Fruit fly (Drosophila melanogaster) whole organism, embryonic: Measurements from ENCODE around the gene CG43750.

Experiments
- B-H2 ChIP-seq: fragments of 200-800 bp; sonication (Bioruptor generic); optimal IDR thresholded peaks from 2 replicates; lab custom pipeline; 2018; ENCODE audit warnings: missing biosample characterization, mild to moderate bottlenecking, missing genetic modification characterization
- Bdp1 ChIP-seq: fragments of 200-800 bp; sonication (Bioruptor generic); optimal IDR thresholded peaks from 3 replicates; lab custom pipeline; 2016; ENCODE audit warnings: missing biosample characterization, missing genetic modification characterization
- CG10366 ChIP-seq: fragments of 200-800 bp; sonication (Bioruptor generic); IDR thresholded peaks from 2 replicates; pipeline ENCODE4 v1.3.6; 2022; ENCODE audit warnings: missing biosample characterization, missing genetic modification characterization
- CG10979 ChIP-seq: fragments of 200-800 bp; sonication (Bioruptor generic); optimal IDR thresholded peaks from 2 replicates; lab custom pipeline; 2018; ENCODE audit warnings: missing biosample characterization, mild to moderate bottlenecking, missing genetic modification characterization, moderate library complexity
- CG11398 ChIP-seq: fragments of 200-800 bp; sonication (Bioruptor generic); optimal IDR thresholded peaks from 2 replicates; lab custom pipeline; 2016; ENCODE audit warnings: missing biosample characterization, missing genetic modification characterization
- CG12104 ChIP-seq: fragments of 200-800 bp; sonication (Bioruptor generic); optimal IDR thresholded peaks from 3 replicates; lab custom pipeline; 2016; ENCODE audit warnings: missing biosample characterization, missing genetic modification characterization
- CG13424 ChIP-seq: fragments of 200-800 bp; sonication (Bioruptor generic); optimal IDR thresholded peaks from 2 replicates; lab custom pipeline; 2019; ENCODE audit warnings: missing biosample characterization, mild to moderate bottlenecking, missing genetic modification characterization, moderate library complexity
- CG14441 ChIP-seq: fragments of 200-800 bp; sonication (Bioruptor generic); IDR thresholded peaks from 2 replicates; pipeline ENCODE4 v1.3.6; 2022; ENCODE audit warnings: missing biosample characterization, missing genetic modification characterization
- CG15514 ChIP-seq: fragments of 200-800 bp; sonication (Bioruptor generic); optimal IDR thresholded peaks from 3 replicates; lab custom pipeline; 2017; ENCODE audit warnings: missing biosample characterization, missing genetic modification characterization, mild to moderate bottlenecking, moderate library complexity, missing genetic modification reagents
- CG1603 ChIP-seq: fragments of 200-800 bp; sonication (Bioruptor generic); optimal IDR thresholded peaks from 2 replicates; lab custom pipeline; 2019; ENCODE audit warnings: missing biosample characterization, mild to moderate bottlenecking, missing genetic modification characterization, moderate library complexity
- CG17612 ChIP-seq: fragments of 200-800 bp; sonication (Bioruptor generic); IDR thresholded peaks from 2 replicates; pipeline ENCODE4 v1.3.6; 2022; ENCODE audit warnings: missing biosample characterization, missing genetic modification characterization
- CG2120 ChIP-seq: fragments of 200-800 bp; sonication (Bioruptor generic); optimal IDR thresholded peaks from 3 replicates; lab custom pipeline; 2016; ENCODE audit warnings: missing biosample characterization, missing genetic modification characterization
- CG2129 ChIP-seq: fragments of 200-800 bp; sonication (Bioruptor generic); IDR thresholded peaks from 2 replicates; pipeline ENCODE4 v1.3.6; 2022; ENCODE audit warnings: missing biosample characterization, missing genetic modification characterization; ENCODE audit not compliant: partially characterized antibody
- CG31388 ChIP-seq: fragments of 200-800 bp; sonication (Bioruptor generic); optimal IDR thresholded peaks from 2 replicates; lab custom pipeline; 2016; ENCODE audit warnings: missing biosample characterization, missing genetic modification characterization
- CG4424 ChIP-seq: fragments of 200-800 bp; sonication (Bioruptor generic); optimal IDR thresholded peaks from 3 replicates; lab custom pipeline; 2016; ENCODE audit warnings: missing biosample characterization, missing genetic modification characterization
- CG7987 ChIP-seq: fragments of 200-800 bp; sonication (Bioruptor generic); optimal IDR thresholded peaks from 2 replicates; lab custom pipeline; 2018; ENCODE audit warnings: missing biosample characterization, mild to moderate bottlenecking, missing genetic modification characterization, moderate library complexity
- CG8388 ChIP-seq: fragments of 200-800 bp; sonication (Bioruptor generic); optimal IDR thresholded peaks from 2 replicates; lab custom pipeline; 2019; ENCODE audit warnings: missing biosample characterization, mild to moderate bottlenecking, missing genetic modification characterization, moderate library complexity
- D19B ChIP-seq: fragments of 200-800 bp; sonication (Bioruptor generic); optimal IDR thresholded peaks from 2 replicates; lab custom pipeline; 2017; ENCODE audit warnings: missing biosample characterization, mild to moderate bottlenecking, missing genetic modification characterization
- Drgx ChIP-seq: fragments of 200-800 bp; sonication (Bioruptor generic); IDR thresholded peaks from 2 replicates; pipeline ENCODE4 v1.3.6; 2022; ENCODE audit warnings: missing biosample characterization, missing genetic modification characterization
- E2f2 ChIP-seq: fragments of 200-800 bp; sonication (Bioruptor generic); IDR thresholded peaks from 2 replicates; pipeline ENCODE4 v1.3.6; 2022; ENCODE audit warnings: missing biosample characterization, missing genetic modification characterization
- Ets65A ChIP-seq: fragments of 200-800 bp; sonication (Bioruptor generic); peaks from one replicate; lab custom pipeline; 2016; ENCODE audit warnings: missing biosample characterization, missing genetic modification characterization
- Med ChIP-seq: fragments of 200-800 bp; sonication (Bioruptor generic); peaks from one replicate; lab custom pipeline; 2016; ENCODE audit warnings: missing biosample characterization, missing genetic modification characterization, mild to moderate bottlenecking, inconsistent platforms, moderate library complexity
- Myb ChIP-seq: fragments of 200-800 bp; sonication (Bioruptor generic); optimal IDR thresholded peaks from 2 replicates; lab custom pipeline; 2016; ENCODE audit warnings: missing biosample characterization, missing genetic modification characterization
- Nf-YC ChIP-seq: fragments of 200-800 bp; optimal IDR thresholded peaks from 3 replicates; lab custom pipeline; 2019; ENCODE audit warnings: missing biosample characterization, mild to moderate bottlenecking, missing genetic modification characterization, moderate library complexity
- Pdp1 ChIP-seq, 2 experiments: fragments of 200-800 bp; sonication (Bioruptor generic); optimal IDR thresholded peaks; 3 replicates each; lab custom pipeline; 2016; ENCODE audit warnings: missing biosample characterization in 2 of 2, missing genetic modification characterization in 2 of 2, mild to moderate bottlenecking in 1 of 2, moderate library complexity in 1 of 2
- Spps ChIP-seq: fragments of 200-800 bp; sonication (Bioruptor generic); optimal IDR thresholded peaks from 2 replicates; lab custom pipeline; 2018; ENCODE audit warnings: missing biosample characterization, mild to moderate bottlenecking, missing genetic modification characterization
- Stat92E ChIP-seq, 3 experiments: fragments of >200 bp in 2 of 3; fragments of 200-800 bp in 1 of 3; sonication (Bioruptor generic) in 1 of 3; optimal IDR thresholded peaks; 2 replicates each; lab custom pipeline; 2017 to 2019; ENCODE audit warnings: missing biosample characterization in 3 of 3, missing genetic modification characterization in 3 of 3, mild to moderate bottlenecking in 1 of 3, moderate library complexity in 1 of 3
- Usf ChIP-seq: fragments of 200-800 bp; sonication (Bioruptor generic); optimal IDR thresholded peaks from 2 replicates; lab custom pipeline; 2017; ENCODE audit warnings: missing genotype, missing biosample characterization, missing genetic modification characterization
- Vsx1 ChIP-seq: fragments of 200-800 bp; sonication (Bioruptor generic); optimal IDR thresholded peaks from 2 replicates; lab custom pipeline; 2017; ENCODE audit warnings: missing biosample characterization, mild to moderate bottlenecking, missing genetic modification characterization, missing genetic modification reagents
- ab ChIP-seq: fragments of 200-800 bp; sonication (Bioruptor generic); optimal IDR thresholded peaks from 2 replicates; lab custom pipeline; 2016; ENCODE audit warnings: missing biosample characterization, missing genetic modification characterization
- aop ChIP-seq: fragments of 200-800 bp; sonication (Bioruptor generic); IDR thresholded peaks from 2 replicates; pipeline ENCODE4 v1.3.6; 2022; ENCODE audit warnings: missing biosample characterization, missing genetic modification characterization
- ap ChIP-seq: fragments of 200-800 bp; sonication (Bioruptor generic); IDR thresholded peaks from 2 replicates; pipeline ENCODE4 v1.3.6; 2022; ENCODE audit warnings: missing biosample characterization, missing genetic modification characterization
- cas ChIP-seq: fragments of 200-800 bp; sonication (Bioruptor generic); IDR thresholded peaks from 2 replicates; pipeline ENCODE4 v1.3.6; 2022; ENCODE audit warnings: missing biosample characterization, missing genetic modification characterization
- ci ChIP-seq: fragments of 200-800 bp; sonication (Bioruptor generic); IDR thresholded peaks from 3 replicates; pipeline ENCODE4 v1.3.6; 2022; ENCODE audit warnings: missing biosample characterization, missing genetic modification characterization
- gem ChIP-seq: fragments of 200-800 bp; sonication (Bioruptor generic); optimal IDR thresholded peaks from 2 replicates; lab custom pipeline; 2019; ENCODE audit warnings: missing biosample characterization, mild to moderate bottlenecking, missing genetic modification characterization, moderate library complexity
- jigr1 ChIP-seq: fragments of 200-800 bp; sonication (Bioruptor generic); IDR thresholded peaks from 3 replicates; pipeline ENCODE4 v1.3.6; 2022; ENCODE audit warnings: missing biosample characterization, missing genetic modification characterization
- kni ChIP-seq: fragments of 200-800 bp; sonication (Bioruptor generic); optimal IDR thresholded peaks from 3 replicates; lab custom pipeline; 2017; ENCODE audit warnings: mild to moderate bottlenecking, missing biosample characterization, missing genetic modification reagents, missing genetic modification characterization
- pan ChIP-seq, 4 experiments: fragments of >200 bp in 3 of 4; fragments of 200-800 bp in 1 of 4; sonication (Bioruptor generic) in 1 of 4; optimal IDR thresholded peaks in 3 of 4; IDR thresholded peaks in 1 of 4; 2 replicates each; pipeline versions ENCODE4 v1.3.6 to Lab custom; 2017 to 2022; ENCODE audit warnings: missing biosample characterization in 2 of 4, missing genetic modification characterization in 2 of 4, mixed read lengths in 1 of 4
- prd ChIP-seq, 3 experiments: fragments of >200 bp in 2 of 3; fragments of 200-800 bp in 1 of 3; sonication (Bioruptor generic) in 1 of 3; optimal IDR thresholded peaks in 2 of 3; IDR thresholded peaks in 1 of 3; 2 replicates in 2 of 3; 3 replicates in 1 of 3; pipeline versions ENCODE4 v1.3.6 to Lab custom; 2017 to 2022; ENCODE audit warnings: missing biosample characterization in 1 of 3, missing genetic modification characterization in 1 of 3
- rib ChIP-seq: fragments of 200-800 bp; sonication (Bioruptor generic); IDR thresholded peaks from 2 replicates; pipeline ENCODE4 v1.3.6; 2022; ENCODE audit warnings: missing biosample characterization, missing genetic modification characterization
- row ChIP-seq: fragments of 200-800 bp; sonication (Bioruptor generic); IDR thresholded peaks from 3 replicates; pipeline ENCODE4 v1.3.6; 2022; ENCODE audit warnings: missing biosample characterization, missing genetic modification characterization
- run ChIP-seq: fragments of 200-800 bp; sonication (Bioruptor generic); optimal IDR thresholded peaks from 3 replicates; lab custom pipeline; 2018; ENCODE audit warnings: missing biosample characterization, mild to moderate bottlenecking, missing genetic modification characterization
- sd ChIP-seq: fragments of 200-800 bp; sonication (Bioruptor generic); optimal IDR thresholded peaks from 3 replicates; lab custom pipeline; 2018; ENCODE audit warnings: missing biosample characterization, mild to moderate bottlenecking, missing genetic modification characterization, moderate library complexity
- sens ChIP-seq: fragments of 200-800 bp; sonication (Bioruptor generic); peaks from one replicate; lab custom pipeline; 2016; ENCODE audit warnings: missing biosample characterization, missing genetic modification characterization
- sqz ChIP-seq: fragments of 200-800 bp; sonication (Bioruptor generic); optimal IDR thresholded peaks from 3 replicates; lab custom pipeline; 2018; ENCODE audit warnings: missing biosample characterization, mild to moderate bottlenecking, missing genetic modification characterization
- zfh1 ChIP-seq: fragments of 200-800 bp; sonication (Bioruptor generic); IDR thresholded peaks from 3 replicates; pipeline ENCODE4 v1.3.6; 2022; ENCODE audit warnings: missing biosample characterization, missing genetic modification characterization

The CG43750 gene

DNA sequence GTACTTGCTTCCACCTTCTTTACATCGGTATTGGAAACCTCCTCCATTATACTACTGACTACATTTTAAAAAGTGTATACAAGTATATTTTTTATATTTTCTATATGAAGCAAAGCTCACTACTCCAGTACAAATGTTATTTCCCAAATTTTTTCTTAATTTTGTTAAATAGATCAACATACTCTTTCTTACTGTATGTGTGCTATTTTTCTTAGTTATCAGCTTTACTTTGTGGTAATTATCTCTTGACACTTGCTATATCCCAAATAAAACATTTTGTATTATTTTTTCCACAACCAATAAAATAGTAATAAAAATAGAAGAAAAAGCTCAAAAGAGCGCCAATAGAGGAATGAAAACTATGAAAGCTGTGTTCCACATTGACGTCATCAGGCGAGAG lies at the start of gene CG43750:
TSS of gene CG43750 (minus strand) at position 101 of the 400 bp plus-strand sequence.
- TF ChIP-seq Vsx1 (GFP tag; lab: Kevin White, UChicago) (no peak), cas (GFP tag; lab: Robert Waterston, UW) (no peak)

DNA sequence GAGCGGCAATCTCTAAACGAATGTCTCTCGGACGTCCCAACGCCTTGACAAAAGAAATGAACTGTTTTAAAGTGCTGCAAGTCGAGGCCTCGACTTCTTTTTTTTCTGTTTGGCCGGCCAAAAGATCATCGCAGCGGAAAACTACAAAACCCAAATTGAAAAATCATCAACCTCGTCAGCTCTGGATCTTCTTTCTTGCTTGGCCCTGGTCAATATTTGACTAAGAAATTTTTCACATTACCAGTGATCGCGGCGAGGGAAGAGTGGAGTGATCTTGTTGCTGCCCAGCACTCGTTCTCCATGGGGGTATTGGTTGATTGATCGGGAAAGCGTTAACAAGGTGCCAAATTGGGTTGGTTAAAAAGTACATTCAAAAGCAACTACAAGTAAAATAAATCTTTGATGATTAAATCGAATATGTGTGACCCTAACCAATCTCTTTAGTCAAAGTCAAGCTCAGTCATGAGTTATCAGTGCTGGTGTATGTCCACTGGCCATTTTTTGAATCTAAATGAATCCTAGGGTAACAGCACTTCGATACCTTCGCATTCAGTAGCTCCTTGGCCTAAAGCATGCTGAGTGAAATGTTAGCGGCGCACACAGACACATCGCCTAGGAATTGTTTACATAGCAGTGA lies 48.3 kb upstream of the CG43750 start:
- TF ChIP-seq CG10366 (no peak), zfh1 (GFP tag; lab: Robert Waterston, UW) (0 out of 3 replicates have a peak, but pooled peaks have one; percentile 4), ci (GFP tag; lab: Robert Waterston, UW) (0 out of 3 replicates have a peak, but pooled peaks have one; percentile 27), sens (GFP tag; lab: Kevin White, UChicago) (peak; percentile 55), CG2120 (no peak), kni (GFP tag; lab: Kevin White, UChicago) (peak; percentile 21), ab (GFP tag; lab: Kevin White, UChicago) (no peak), CG8388 (GFP tag; lab: Kevin White, UChicago) (no peak), sd (peak; percentile 2), CG10979 (tag; lab: Kevin White, UChicago) (peak; percentile 1), pan (optimal IDR thresholded peaks at IDR 0.05; lab: Kevin White, UChicago) (peak in 1 of 2 experiments; percentile 1), pan (GFP tag; optimal IDR thresholded peaks at IDR 0.05 in 1 of 2, IDR thresholded peaks at IDR 0.05 in 1 of 2) (no peak), CG1603 (tag; lab: Kevin White, UChicago) (peak; percentile 13), Stat92E (GFP tag; optimal IDR thresholded peaks at IDR 0.05; lab: Kevin White, UChicago) (no peak), Pdp1 (GFP tag; optimal IDR thresholded peaks at IDR 0.05; lab: Kevin White, UChicago) (no peak), D19B (peak; percentile 66), E2f2 (GFP tag; lab: Robert Waterston, UW) (0 out of 2 replicates have a peak, but pooled peaks have one; percentile 5), row (GFP tag; lab: Robert Waterston, UW) (peak; percentile 61; the same call in 2 of the 3 replicates), prd (optimal IDR thresholded peaks at IDR 0.05; lab: Kevin White, UChicago) (no peak), prd (GFP tag; IDR thresholded peaks at IDR 0.05; lab: Robert Waterston, UW) (no peak), Med (GFP tag; lab: Kevin White, UChicago) (peak; percentile 26)
- TF ChIP-seq, all 482 proteins: peak for 12

DNA sequence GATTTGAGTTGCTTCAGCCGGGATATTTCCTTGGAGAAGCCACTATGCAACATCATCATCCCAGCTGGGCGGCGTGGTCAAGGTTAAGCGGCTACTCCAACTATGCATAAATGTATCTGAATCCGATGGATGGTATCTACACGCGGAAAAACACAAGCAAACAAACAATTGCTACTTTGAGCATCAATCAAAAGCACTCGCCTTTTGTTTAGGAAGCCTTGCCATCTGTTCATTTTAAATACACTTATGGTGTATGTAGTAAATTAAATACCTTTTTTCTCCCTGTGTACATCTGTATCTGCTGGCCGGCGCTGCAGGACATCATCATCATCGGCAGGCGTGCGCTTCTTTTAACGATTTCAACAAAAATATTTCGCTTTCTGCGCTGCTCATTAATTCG lies 45.8 kb upstream of the CG43750 start:
- TF ChIP-seq Spps (tag; lab: Kevin White, UChicago) (no peak), Med (GFP tag; lab: Kevin White, UChicago) (peak; percentile 1), CG14441 (GFP tag; lab: Robert Waterston, UW) (0 out of 2 replicates have a peak, but pooled peaks have one; percentile 5), CG15514 (no peak), jigr1 (GFP tag; lab: Robert Waterston, UW) (no peak), gem (no peak), Usf (GFP tag; lab: Kevin White, UChicago) (no peak), Bdp1 (GFP tag; lab: Kevin White, UChicago) (no peak), Nf-YC (tag; lab: Kevin White, UChicago) (no peak), CG11398 (no peak), CG4424 (GFP tag; lab: Kevin White, UChicago) (no peak), aop (GFP tag; lab: Robert Waterston, UW) (no peak), ap (GFP tag; lab: Robert Waterston, UW) (no peak), Ets65A (peak; percentile 9), CG12104 (GFP tag; lab: Kevin White, UChicago) (no peak), CG2129 (GFP tag; lab: Robert Waterston, UW) (no peak), row (GFP tag; lab: Robert Waterston, UW) (peak; percentile 25; the same call in 1 of the 3 replicates), CG31388 (no peak), rib (GFP tag; lab: Robert Waterston, UW) (no peak), CG7987 (GFP tag; lab: Kevin White, UChicago) (no peak), CG13424 (tag; lab: Kevin White, UChicago) (no peak), Myb (GFP tag; lab: Kevin White, UChicago) (no peak), CG17612 (GFP tag; lab: Robert Waterston, UW) (no peak), sqz (GFP tag; lab: Kevin White, UChicago) (no peak), B-H2 (GFP tag; lab: Kevin White, UChicago) (no peak), Drgx (GFP tag; lab: Robert Waterston, UW) (no peak), run (no peak)
